Fruit fly (Drosophila melanogaster): ENCODE data around the gene Actn.

DNA sequence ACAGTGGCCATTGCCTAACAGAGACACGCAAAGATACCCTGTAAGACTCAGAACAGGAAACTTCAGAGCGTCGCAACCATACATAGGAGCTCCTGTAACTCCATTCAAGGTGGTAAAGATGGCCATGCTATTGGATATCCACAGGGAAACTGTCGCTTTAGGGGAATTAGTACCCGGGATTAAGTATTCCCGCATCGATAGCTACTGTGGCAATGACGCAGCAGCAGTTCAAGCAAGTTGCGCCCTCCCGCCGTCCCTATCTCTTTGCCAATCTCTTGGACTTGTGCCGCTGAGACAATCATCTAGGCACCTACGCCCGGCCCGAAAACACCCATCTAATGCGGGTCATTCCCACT lies 28.6 kb upstream of the Actn start:
- TF ChIP-seq CG8478 (optimal IDR thresholded peaks at IDR 0.05) (no peak), CTCF (optimal IDR thresholded peaks at IDR 0.05) (no peak)
